Fruit fly (Drosophila melanogaster) whole organism, prepupa: Measurements from ENCODE around the gene MED15.
A peak's percentile ranks its signal among the peaks of the same experiment; 100 is the strongest.

Experiments used
- Blimp-1 ChIP-seq: fragments of 200-800 bp; sonication (Bioruptor generic); optimal IDR thresholded peaks from 3 replicates; lab custom pipeline; 2017; ENCODE audit warnings: missing biosample characterization, missing genetic modification characterization, mild to moderate bottlenecking, moderate library complexity, missing genetic modification reagents
- CG10631 ChIP-seq: fragments of 200-800 bp; sonication (Bioruptor generic); optimal IDR thresholded peaks from 2 replicates; lab custom pipeline; 2016; ENCODE audit warnings: missing biosample characterization, missing genetic modification characterization
- CG11294 ChIP-seq: fragments of 200-800 bp; sonication (Bioruptor generic); IDR thresholded peaks from 2 replicates; pipeline ENCODE4 v1.3.6; 2022; ENCODE audit warnings: missing biosample characterization, missing genetic modification characterization
- CG11902 ChIP-seq: fragments of 200-800 bp; sonication (Bioruptor generic); optimal IDR thresholded peaks from 3 replicates; lab custom pipeline; 2016; ENCODE audit warnings: missing biosample characterization, missing genetic modification characterization
- CG16779 ChIP-seq: fragments of 200-800 bp; sonication (Bioruptor generic); optimal IDR thresholded peaks from 3 replicates; lab custom pipeline; 2017; ENCODE audit warnings: missing biosample characterization, mild to moderate bottlenecking, missing genetic modification characterization
- CG3032 ChIP-seq: fragments of 200-800 bp; optimal IDR thresholded peaks from 2 replicates; lab custom pipeline; 2019; ENCODE audit warnings: missing biosample characterization, mild to moderate bottlenecking, missing genetic modification characterization, moderate library complexity
- CG31627 ChIP-seq: fragments of 200-800 bp; sonication (Bioruptor generic); optimal IDR thresholded peaks from 3 replicates; lab custom pipeline; 2016; ENCODE audit warnings: missing biosample characterization, missing genetic modification characterization
- CG6163 ChIP-seq: fragments of 200-800 bp; sonication (Bioruptor generic); IDR thresholded peaks from 3 replicates; pipeline ENCODE4 v1.3.6; 2022; ENCODE audit warnings: missing biosample characterization, missing genetic modification characterization
- CG6808 ChIP-seq: fragments of 200-800 bp; sonication (Bioruptor generic); optimal IDR thresholded peaks from 3 replicates; lab custom pipeline; 2017; ENCODE audit warnings: missing biosample characterization, missing genetic modification characterization, mild to moderate bottlenecking, moderate library complexity, missing genetic modification reagents
- CG6854 ChIP-seq: fragments of 200-800 bp; sonication (Bioruptor generic); optimal IDR thresholded peaks from 2 replicates; lab custom pipeline; 2017; ENCODE audit warnings: missing biosample characterization, mild to moderate bottlenecking, missing genetic modification characterization
- CG7368 ChIP-seq: fragments of 200-800 bp; sonication (Bioruptor generic); optimal IDR thresholded peaks from 3 replicates; lab custom pipeline; 2016; ENCODE audit warnings: missing biosample characterization, missing genetic modification characterization
- CG8119 ChIP-seq: fragments of 200-800 bp; sonication (Bioruptor generic); IDR thresholded peaks from 3 replicates; pipeline ENCODE4 v1.3.6; 2022; ENCODE audit warnings: missing biosample characterization, missing genetic modification characterization
- CG8319 ChIP-seq: fragments of 200-800 bp; sonication (Bioruptor generic); optimal IDR thresholded peaks from 3 replicates; lab custom pipeline; 2016; ENCODE audit warnings: missing biosample characterization, missing genetic modification characterization
- Eip78C ChIP-seq: fragments of 200-800 bp; sonication (Bioruptor generic); peaks from one replicate; lab custom pipeline; 2016; ENCODE audit warnings: missing biosample characterization, missing genetic modification characterization
- Eip93F ChIP-seq: fragments of 200-800 bp; sonication (Bioruptor generic); optimal IDR thresholded peaks from 2 replicates; lab custom pipeline; 2016; ENCODE audit warnings: missing biosample characterization, mild to moderate bottlenecking, missing genetic modification characterization
- Ets21C ChIP-seq: fragments of 200-800 bp; sonication (Bioruptor generic); optimal IDR thresholded peaks from 3 replicates; lab custom pipeline; 2016; ENCODE audit warnings: missing biosample characterization, missing genetic modification characterization
- Ets96B ChIP-seq: fragments of 200-800 bp; optimal IDR thresholded peaks from 2 replicates; lab custom pipeline; 2019; ENCODE audit warnings: missing biosample characterization, mild to moderate bottlenecking, missing genetic modification characterization, moderate library complexity
- Gug ChIP-seq: fragments of 200-800 bp; sonication (Bioruptor generic); IDR thresholded peaks from 2 replicates; pipeline ENCODE4 v1.3.6; 2022; ENCODE audit warnings: missing biosample characterization, missing genetic modification characterization
- Hr39 ChIP-seq: fragments of 200-800 bp; sonication (Bioruptor generic); optimal IDR thresholded peaks from 2 replicates; lab custom pipeline; 2016; ENCODE audit warnings: missing biosample characterization, missing genetic modification characterization
- Hr4 ChIP-seq: fragments of 200-800 bp; sonication (Bioruptor generic); optimal IDR thresholded peaks from 3 replicates; lab custom pipeline; 2016; ENCODE audit warnings: missing biosample characterization, missing genetic modification characterization
- Lpt ChIP-seq: fragments of 200-800 bp; sonication (Bioruptor generic); optimal IDR thresholded peaks from 3 replicates; lab custom pipeline; 2016; ENCODE audit warnings: missing biosample characterization, missing genetic modification characterization
- Met ChIP-seq: fragments of 200-800 bp; sonication (Bioruptor generic); optimal IDR thresholded peaks from 3 replicates; lab custom pipeline; 2016; ENCODE audit warnings: missing biosample characterization, missing genetic modification characterization
- Smox ChIP-seq: fragments of 200-800 bp; sonication (Bioruptor generic); optimal IDR thresholded peaks from 3 replicates; lab custom pipeline; 2016; ENCODE audit warnings: missing biosample characterization, missing genetic modification characterization
- Sox14 ChIP-seq: fragments of 200-800 bp; sonication (Bioruptor generic); optimal IDR thresholded peaks from 3 replicates; lab custom pipeline; 2016; ENCODE audit warnings: missing biosample characterization, missing genetic modification characterization
- Sox15 ChIP-seq: fragments of 200-800 bp; sonication (Bioruptor generic); optimal IDR thresholded peaks from 3 replicates; lab custom pipeline; 2016; ENCODE audit warnings: missing biosample characterization, missing genetic modification characterization
- acj6 ChIP-seq: fragments of 200-800 bp; sonication (Bioruptor generic); optimal IDR thresholded peaks from 3 replicates; lab custom pipeline; 2016; ENCODE audit warnings: missing biosample characterization, missing genetic modification characterization
- cyc ChIP-seq: fragments of 200-800 bp; sonication (Bioruptor generic); optimal IDR thresholded peaks from 3 replicates; lab custom pipeline; 2016; ENCODE audit warnings: missing biosample characterization, missing genetic modification characterization
- esn ChIP-seq: fragments of 200-800 bp; sonication (Bioruptor generic); optimal IDR thresholded peaks from 2 replicates; lab custom pipeline; 2016; ENCODE audit warnings: missing biosample characterization, mild to moderate bottlenecking, missing genetic modification characterization, moderate library complexity
- fd59A ChIP-seq: fragments of 200-800 bp; sonication (Bioruptor generic); optimal IDR thresholded peaks from 2 replicates; lab custom pipeline; 2017; ENCODE audit warnings: missing biosample characterization, mild to moderate bottlenecking, missing genetic modification characterization, missing genetic modification reagents
- fkh ChIP-seq: fragments of 200-800 bp; sonication (Bioruptor generic); optimal IDR thresholded peaks from 3 replicates; lab custom pipeline; 2017; ENCODE audit warnings: missing biosample characterization, mild to moderate bottlenecking, missing genetic modification characterization, moderate library complexity
- lz ChIP-seq: fragments of 200-800 bp; sonication (Bioruptor generic); optimal IDR thresholded peaks from 3 replicates; lab custom pipeline; 2016; ENCODE audit warnings: missing biosample characterization, missing genetic modification characterization
- spab ChIP-seq: fragments of 200-800 bp; sonication (Bioruptor generic); optimal IDR thresholded peaks from 2 replicates; lab custom pipeline; 2017; ENCODE audit warnings: missing biosample characterization, mild to moderate bottlenecking, missing genetic modification characterization, missing genetic modification reagents
- ss ChIP-seq, 2 experiments: fragments of 200-800 bp; sonication (Bioruptor generic); optimal IDR thresholded peaks; 2 replicates in 1 of 2; 3 replicates in 1 of 2; lab custom pipeline; 2017 to 2018; ENCODE audit warnings: mild to moderate bottlenecking in 2 of 2, missing biosample characterization in 2 of 2, missing genetic modification characterization in 2 of 2, moderate library complexity in 1 of 2
- svp ChIP-seq: fragments of 200-800 bp; sonication (Bioruptor generic); peaks from one replicate; lab custom pipeline; 2016; ENCODE audit warnings: missing biosample characterization, missing genetic modification characterization
- vri ChIP-seq: fragments of 200-800 bp; sonication (Bioruptor generic); optimal IDR thresholded peaks from 3 replicates; lab custom pipeline; 2016; ENCODE audit warnings: missing biosample characterization, mild to moderate bottlenecking, missing genetic modification characterization

The MED15 gene

DNA sequence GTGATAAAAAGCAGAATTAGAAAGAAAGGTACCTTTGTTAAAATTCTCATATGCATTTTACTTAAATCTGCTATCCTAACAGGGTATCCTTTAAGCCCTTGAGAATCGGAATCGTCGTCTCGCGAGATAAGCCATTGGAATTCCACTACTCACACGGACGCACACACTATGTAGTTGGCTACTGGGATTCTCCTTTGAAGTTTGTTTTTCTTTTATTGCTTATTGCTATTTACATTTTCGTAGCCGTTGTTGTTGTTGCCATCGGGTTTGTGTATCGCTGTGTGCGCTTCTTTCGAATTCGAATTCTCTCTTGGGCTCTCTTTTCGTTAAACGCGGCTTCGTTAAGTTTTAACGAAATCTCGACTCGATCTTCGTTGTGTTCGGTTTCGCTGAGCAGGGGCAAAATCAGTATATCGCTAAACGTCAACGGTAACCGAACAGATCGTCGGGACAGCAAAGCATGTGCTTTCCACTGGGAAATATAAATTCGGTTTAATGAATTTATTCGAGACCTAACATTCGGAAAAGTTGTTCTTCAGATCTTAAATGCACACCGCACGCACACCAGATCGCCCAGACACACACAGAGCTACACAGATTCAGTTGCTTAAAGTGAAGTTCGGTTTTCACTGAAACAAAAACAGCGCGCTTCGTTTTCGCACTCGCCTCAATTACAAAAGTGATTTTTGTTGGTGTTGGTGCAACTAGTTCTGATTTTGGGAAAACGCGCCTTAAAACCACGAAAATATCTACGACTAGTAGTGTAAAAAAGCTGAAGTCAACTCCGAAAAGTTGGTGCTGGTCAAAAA, 41.8 kb upstream of the MED15 start, which contains the start of gene ex (continued):
- TF ChIP-seq CG3032 (tag; lab: Kevin White, UChicago) (peak; percentile 43), Hr39 (GFP tag; lab: Kevin White, UChicago) (no peak), CG6854 (GFP tag; lab: Kevin White, UChicago) (peak; percentile 60), CG8319 (GFP tag; lab: Kevin White, UChicago) (no peak), CG31627 (no peak), Eip93F (GFP tag; lab: Kevin White, UChicago) (no peak), CG11294 (no peak), Eip78C (GFP tag; lab: Kevin White, UChicago) (peak; percentile 88), Gug (GFP tag; lab: Robert Waterston, UW) (no peak), CG11902 (no peak), cyc (no peak), Ets21C (GFP tag; lab: Kevin White, UChicago) (no peak), CG10631 (GFP tag; lab: Kevin White, UChicago) (peak; percentile 17), vri (GFP tag; lab: Kevin White, UChicago) (peak; percentile 41), spab (peak; percentile 52), fkh (GFP tag; lab: Kevin White, UChicago) (peak; percentile 99), CG6163 (GFP tag; lab: Robert Waterston, UW) (peak; percentile 89), ss (GFP tag; optimal IDR thresholded peaks at IDR 0.05; lab: Kevin White, UChicago) (peak; percentile 71 to 75), CG16779 (tag; lab: Kevin White, UChicago) (peak; percentile 40), esn (peak; percentile 11)
- TF ChIP-seq, all 60 proteins: peak for 32

DNA sequence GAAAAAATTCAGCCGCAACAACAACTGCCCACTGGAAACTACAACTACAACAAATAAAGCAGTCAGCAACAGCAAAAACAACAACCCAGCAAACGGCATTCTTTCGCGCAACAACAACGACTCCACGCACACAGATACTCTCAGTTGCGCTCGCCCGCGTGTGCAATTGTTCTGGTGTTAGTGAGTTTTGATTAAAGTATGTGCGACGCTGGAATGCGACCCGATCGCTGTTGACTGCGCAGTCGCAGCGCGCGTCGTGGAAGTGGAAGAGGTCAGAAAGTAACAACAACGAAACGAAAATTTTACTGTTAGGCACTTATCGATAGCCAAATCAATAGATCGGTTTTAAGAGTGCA, 41.2 kb upstream of the MED15 start:
- TF ChIP-seq CG6163 (GFP tag; lab: Robert Waterston, UW) (no peak), Smox (no peak), svp (peak; percentile 73), cyc (no peak)

DNA sequence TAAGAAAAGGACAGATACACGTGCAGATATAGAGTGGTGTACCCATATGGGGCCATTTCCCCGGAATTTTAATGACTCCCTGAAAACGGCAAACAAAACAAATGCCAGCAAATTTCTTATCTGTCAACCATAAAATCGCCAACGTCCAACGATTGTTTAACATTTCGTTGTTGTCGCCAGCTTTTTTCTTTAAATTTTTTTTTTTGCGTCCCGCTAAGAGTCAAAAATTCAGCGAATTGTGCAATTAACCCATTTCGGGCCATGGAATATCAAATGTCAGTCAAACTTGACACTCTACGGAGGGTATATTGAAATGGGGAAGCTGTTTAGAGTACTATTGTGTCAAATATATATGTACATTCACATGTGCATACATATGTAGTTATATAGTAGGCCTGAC, 40.7 kb upstream of the MED15 start:
- TF ChIP-seq Eip78C (GFP tag; lab: Kevin White, UChicago), result peak; percentile 3
- peak; percentile 48 for TF ChIP-seq vri (GFP tag; lab: Kevin White, UChicago)
- peak; percentile 64 for TF ChIP-seq svp
- no peak for TF ChIP-seq Ets96B (tag; lab: Kevin White, UChicago)
- no peak for TF ChIP-seq CG8119 (GFP tag; lab: Robert Waterston, UW)
- TF ChIP-seq, all 60 proteins: peak for 3

DNA sequence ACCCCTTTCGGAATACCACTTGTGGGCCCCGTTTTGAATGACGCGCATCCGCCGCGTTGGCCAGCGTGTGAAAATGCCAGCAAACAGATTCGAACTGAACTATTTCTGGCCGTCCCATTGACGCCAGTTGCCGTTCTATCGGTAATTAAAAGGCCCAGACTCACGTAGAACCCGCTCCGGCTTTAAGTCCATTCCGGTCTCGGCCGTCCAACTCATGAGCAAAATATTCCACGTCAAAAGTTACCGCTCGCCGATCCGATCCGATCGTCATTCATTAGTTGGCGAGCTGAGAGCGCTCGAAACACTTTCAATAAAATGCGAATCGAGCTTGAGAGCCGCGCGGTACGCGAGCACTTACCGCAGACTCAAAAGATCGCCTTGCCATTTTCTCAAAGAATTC, 38.4 kb upstream of the MED15 start:
- TF ChIP-seq Met (GFP tag; lab: Kevin White, UChicago), result no peak
- no peak for TF ChIP-seq Sox14 (GFP tag; lab: Kevin White, UChicago)
- TF ChIP-seq Sox15 (GFP tag; lab: Kevin White, UChicago), result no peak
- TF ChIP-seq svp, result no peak
- no peak for TF ChIP-seq fd59A (GFP tag; lab: Kevin White, UChicago)
- TF ChIP-seq Blimp-1 (GFP tag; lab: Kevin White, UChicago), result no peak
- no peak for TF ChIP-seq CG10631 (GFP tag; lab: Kevin White, UChicago)
- TF ChIP-seq CG7368 (GFP tag; lab: Kevin White, UChicago), result no peak
- no peak for TF ChIP-seq CG6808 (GFP tag; lab: Kevin White, UChicago)
- TF ChIP-seq Hr4 (GFP tag; lab: Kevin White, UChicago), result no peak
- no peak for TF ChIP-seq fkh (GFP tag; lab: Kevin White, UChicago)
- no peak for TF ChIP-seq acj6 (GFP tag; lab: Kevin White, UChicago)
- no peak for TF ChIP-seq Lpt (GFP tag; lab: Kevin White, UChicago)
- no peak for TF ChIP-seq Smox
- no peak for TF ChIP-seq lz (GFP tag; lab: Kevin White, UChicago)
- TF ChIP-seq, all 60 proteins: peak for 0
